Fruit fly (Drosophila melanogaster): ENCODE results near the gene Ugt305A1.

dm6 chr3L:4035499-4035898 lies 24.1 kb upstream of the Ugt305A1 start, which contains the start of gene Gr64f:
- TF ChIP-seq psq (GFP tag; optimal IDR thresholded peaks at IDR 0.05), result no peak
- TF ChIP-seq Hr78 (GFP tag; optimal IDR thresholded peaks at IDR 0.05), result no peak
- TF ChIP-seq dsf (GFP tag; optimal IDR thresholded peaks at IDR 0.05; ENCODE audit: borderline replicate concordance), result no peak
- no peak for TF ChIP-seq foxo (GFP tag; optimal IDR thresholded peaks at IDR 0.05)
- no peak for TF ChIP-seq tai (GFP tag; optimal IDR thresholded peaks at IDR 0.05)
- no peak for TF ChIP-seq Myc (optimal IDR thresholded peaks at IDR 0.05)
- no peak for TF ChIP-seq ey (GFP tag; optimal IDR thresholded peaks at IDR 0.05)
- no peak for TF ChIP-seq Hr83 (GFP tag; optimal IDR thresholded peaks at IDR 0.05; ENCODE audit: poor library complexity, severe bottlenecking)
- no peak for TF ChIP-seq Sp1 (GFP tag; optimal IDR thresholded peaks at IDR 0.05)
- no peak for TF ChIP-seq Dif (GFP tag; optimal IDR thresholded peaks at IDR 0.05; ENCODE audit: partially characterized antibody)
- no peak for TF ChIP-seq Vsx2 (GFP tag; optimal IDR thresholded peaks at IDR 0.05; ENCODE audit: partially characterized antibody)

Measured in whole organism, wandering third instar larva.